Worm (Caenorhabditis elegans) whole organism, L4 larva: Measurements from ENCODE around the gene F31D5.6.

Source experiments
- D1046.2 ChIP-seq: fragments of 200-800 bp; sonication (Bioruptor generic); IDR thresholded peaks from 2 replicates; pipeline ENCODE4 v1.3.6; 2022; ENCODE audit warnings: missing genetic modification characterization, missing compliant biosample characterization
- F49E8.2 ChIP-seq: sonication (generic microtip); optimal IDR thresholded peaks from 2 replicates; lab custom pipeline; 2016; ENCODE audit warnings: missing compliant biosample characterization, mild to moderate bottlenecking, missing genetic modification characterization, borderline replicate concordance
- R02D3.7 ChIP-seq: fragments of 150-350 bp; sonication (generic microtip); optimal IDR thresholded peaks from 3 replicates; lab custom pipeline; 2014; ENCODE audit warnings: missing biosample characterization, missing genetic modification characterization
- T26A8.4 ChIP-seq: fragments of 200-800 bp; sonication (Bioruptor generic); IDR thresholded peaks from 2 replicates; pipeline ENCODE4 v1.3.6; 2022; ENCODE audit warnings: missing genetic modification characterization, missing compliant biosample characterization
- Y105C5A.15 ChIP-seq: fragments of 200-800 bp; sonication (Bioruptor generic); IDR thresholded peaks from 2 replicates; pipeline ENCODE4 v1.3.6; 2022; ENCODE audit warnings: missing genetic modification characterization, missing compliant biosample characterization
- Y48G9A.11 ChIP-seq: fragments of 200-800 bp; sonication (Bioruptor generic); IDR thresholded peaks from 2 replicates; pipeline ENCODE4 v1.3.6; 2022; ENCODE audit warnings: missing genetic modification reagents, missing genetic modification characterization, missing compliant biosample characterization
- Y5F2A.4 ChIP-seq: fragments of 200-800 bp; sonication (Bioruptor generic); optimal IDR thresholded peaks from 2 replicates; lab custom pipeline; 2018; ENCODE audit warnings: mild to moderate bottlenecking, missing genetic modification characterization, missing compliant biosample characterization
- Y75B8A.6 ChIP-seq: fragments of 200-800 bp; sonication (Bioruptor generic); IDR thresholded peaks from 2 replicates; pipeline ENCODE4 v1.3.6; 2022; ENCODE audit warnings: missing genetic modification reagents, missing genetic modification characterization, missing compliant biosample characterization
- ZK337.2 ChIP-seq: fragments of 200-800 bp; sonication (Bioruptor generic); IDR thresholded peaks from 2 replicates; pipeline ENCODE4 v1.3.6; 2022; ENCODE audit warnings: missing genetic modification reagents, missing genetic modification characterization, missing compliant biosample characterization
- ZK546.5 ChIP-seq, 2 experiments: sonication (generic microtip); optimal IDR thresholded peaks; 2 replicates each; lab custom pipeline; 2017; ENCODE audit warnings: missing biosample characterization in 2 of 2, missing genetic modification characterization in 2 of 2
- aha-1 ChIP-seq: fragments of 150-350 bp; peaks from one replicate; lab custom pipeline; 2014; ENCODE audit warnings: missing biosample characterization, missing genetic modification characterization
- ceh-20 ChIP-seq: fragments of 200-800 bp; sonication (Bioruptor generic); IDR thresholded peaks from 2 replicates; pipeline ENCODE4 v1.3.6; 2022; ENCODE audit warnings: missing genetic modification reagents, missing genetic modification characterization, missing compliant biosample characterization
- ceh-44 ChIP-seq: fragments of 200-800 bp; sonication (Bioruptor generic); IDR thresholded peaks from 2 replicates; pipeline ENCODE4 v1.3.6; 2022; ENCODE audit warnings: missing genetic modification reagents, missing genetic modification characterization, missing compliant biosample characterization
- ceh-82 ChIP-seq: sonication (generic microtip); optimal IDR thresholded peaks from 2 replicates; lab custom pipeline; 2017; ENCODE audit warnings: missing biosample characterization, missing genetic modification characterization
- ces-1 ChIP-seq: fragments of 150-350 bp; sonication (generic microtip); optimal IDR thresholded peaks from 4 replicates; lab custom pipeline; 2014; ENCODE audit warnings: missing biosample characterization, missing genetic modification reagents, missing genetic modification characterization
- ctbp-1 ChIP-seq: fragments of 200-800 bp; sonication (Bioruptor generic); IDR thresholded peaks from 2 replicates; pipeline ENCODE4 v1.3.6; 2022; ENCODE audit warnings: missing genetic modification reagents, missing genetic modification characterization, missing compliant biosample characterization
- daf-12 ChIP-seq: fragments of 150-350 bp; optimal IDR thresholded peaks from 2 replicates; lab custom pipeline; 2014; ENCODE audit warnings: missing biosample characterization, missing genetic modification reagents, missing genetic modification characterization
- daf-16 ChIP-seq, 3 experiments: sonication (generic microtip); optimal IDR thresholded peaks; 2 replicates each; lab custom pipeline; 2016 to 2017; ENCODE audit warnings: missing genetic modification characterization in 3 of 3, missing genetic modification reagents in 3 of 3, mild to moderate bottlenecking in 2 of 3, missing compliant biosample characterization in 2 of 3, missing biosample characterization in 1 of 3, moderate library complexity in 1 of 3
- daf-19 ChIP-seq: fragments of 200-800 bp; sonication (Bioruptor generic); conservative IDR thresholded peaks from 2 replicates; pipeline ENCODE4 v1.3.6; 2022; ENCODE audit warnings: missing genetic modification characterization, missing compliant biosample characterization
- dmd-6 ChIP-seq: fragments of 200-800 bp; sonication (Bioruptor generic); IDR thresholded peaks from 2 replicates; pipeline ENCODE4 v1.3.6; 2022; ENCODE audit warnings: missing genetic modification reagents, missing genetic modification characterization, missing compliant biosample characterization
- dmd-8 ChIP-seq: fragments of 200-800 bp; sonication (Bioruptor generic); IDR thresholded peaks from 2 replicates; pipeline ENCODE4 v1.3.6; 2022; ENCODE audit warnings: missing genetic modification characterization, missing compliant biosample characterization
- hif-1 ChIP-seq, 2 experiments: sonication (generic microtip); optimal IDR thresholded peaks; 2 replicates each; lab custom pipeline; 2016 to 2017; ENCODE audit warnings: missing compliant biosample characterization in 2 of 2, missing genetic modification characterization in 2 of 2, missing genetic modification reagents in 2 of 2, missing genotype in 2 of 2, mild to moderate bottlenecking in 1 of 2
- hlh-30 ChIP-seq: sonication (generic microtip); optimal IDR thresholded peaks from 2 replicates; lab custom pipeline; 2017; ENCODE audit warnings: antibody characterized with exemption, mild to moderate bottlenecking, missing genetic modification characterization, missing compliant biosample characterization; ENCODE audit not compliant: insufficient read depth
- jun-1 ChIP-seq: fragments of 150-350 bp; optimal IDR thresholded peaks from 2 replicates; lab custom pipeline; 2014; ENCODE audit warnings: missing biosample characterization, missing genetic modification reagents, missing genetic modification characterization
- lin-1 ChIP-seq: fragments of 200-800 bp; sonication (Bioruptor generic); IDR thresholded peaks from 2 replicates; pipeline ENCODE4 v1.3.6; 2022; ENCODE audit warnings: missing genetic modification reagents, missing genetic modification characterization, missing compliant biosample characterization
- lin-15B ChIP-seq: fragments of 150-350 bp; sonication (generic microtip); optimal IDR thresholded peaks from 3 replicates; lab custom pipeline; 2014; ENCODE audit warnings: missing biosample characterization, missing genetic modification characterization
- lin-29 ChIP-seq: fragments of 200-800 bp; sonication (Bioruptor generic); IDR thresholded peaks from 2 replicates; pipeline ENCODE4 v1.3.6; 2022; ENCODE audit warnings: missing genetic modification reagents, missing genetic modification characterization, missing compliant biosample characterization
- lin-38 ChIP-seq: fragments of 200-800 bp; sonication (Bioruptor generic); IDR thresholded peaks from 2 replicates; pipeline ENCODE4 v1.3.6; 2022; ENCODE audit warnings: missing genetic modification reagents, missing genetic modification characterization, missing compliant biosample characterization
- lir-3 ChIP-seq: sonication (generic microtip); optimal IDR thresholded peaks from 2 replicates; lab custom pipeline; 2016; ENCODE audit warnings: mild to moderate bottlenecking, missing genetic modification characterization, missing compliant biosample characterization
- mdl-1 ChIP-seq, 2 experiments: fragments of 150-350 bp in 1 of 2; sonication (generic microtip) in 1 of 2; optimal IDR thresholded peaks; 2 replicates each; lab custom pipeline; 2014 to 2017; ENCODE audit warnings: missing biosample characterization in 2 of 2, missing genetic modification characterization in 2 of 2
- mdt-29 ChIP-seq: fragments of 200-800 bp; sonication (Bioruptor generic); IDR thresholded peaks from 2 replicates; pipeline ENCODE4 v1.3.6; 2022; ENCODE audit warnings: missing genetic modification reagents, missing genetic modification characterization, missing compliant biosample characterization
- nhr-10 ChIP-seq: fragments of 150-350 bp; optimal IDR thresholded peaks from 2 replicates; lab custom pipeline; 2014; ENCODE audit warnings: missing biosample characterization, missing genetic modification characterization
- nhr-41 ChIP-seq: fragments of 200-800 bp; sonication (Bioruptor generic); IDR thresholded peaks from 2 replicates; pipeline ENCODE4 v1.3.6; 2022; ENCODE audit warnings: missing genetic modification reagents, missing genetic modification characterization, missing compliant biosample characterization
- nhr-42 ChIP-seq: fragments of 200-800 bp; sonication (Bioruptor generic); IDR thresholded peaks from 2 replicates; pipeline ENCODE4 v1.3.6; 2022; ENCODE audit warnings: missing genetic modification characterization, missing compliant biosample characterization
- nhr-6 ChIP-seq: fragments of 150-350 bp; optimal IDR thresholded peaks from 2 replicates; lab custom pipeline; 2014; ENCODE audit warnings: missing biosample characterization, missing genetic modification characterization
- nhr-77 ChIP-seq: fragments of 150-350 bp; optimal IDR thresholded peaks from 2 replicates; lab custom pipeline; 2014; ENCODE audit warnings: missing biosample characterization, missing genetic modification characterization
- pha-4 ChIP-seq, 2 experiments: fragments of 150-350 bp in 1 of 2; fragments of 200-800 bp in 1 of 2; sonication (Bioruptor generic) in 1 of 2; IDR thresholded peaks in 1 of 2; optimal IDR thresholded peaks in 1 of 2; 2 replicates each; pipeline versions ENCODE4 v1.3.6 to Lab custom; 2014 to 2022; ENCODE audit warnings: missing genetic modification characterization in 2 of 2, missing genetic modification reagents in 2 of 2, missing biosample characterization in 1 of 2, missing compliant biosample characterization in 1 of 2
- pqm-1 ChIP-seq: sonication (generic microtip); optimal IDR thresholded peaks from 2 replicates; lab custom pipeline; 2017; ENCODE audit warnings: missing biosample characterization, missing genetic modification characterization
- saeg-2 ChIP-seq: fragments of 200-800 bp; sonication (Bioruptor generic); IDR thresholded peaks from 2 replicates; pipeline ENCODE4 v1.3.6; 2022; ENCODE audit warnings: missing genetic modification reagents, missing genetic modification characterization, missing compliant biosample characterization
- sdz-12 ChIP-seq: fragments of 200-800 bp; sonication (Bioruptor generic); optimal IDR thresholded peaks from 2 replicates; lab custom pipeline; 2018; ENCODE audit warnings: mild to moderate bottlenecking, missing genetic modification characterization, missing compliant biosample characterization
- set-16 ChIP-seq: fragments of 200-800 bp; sonication (Bioruptor generic); IDR thresholded peaks from 2 replicates; pipeline ENCODE4 v1.3.6; 2022; ENCODE audit warnings: missing genetic modification reagents, missing genetic modification characterization, missing compliant biosample characterization
- skn-1 ChIP-seq: fragments of 150-350 bp; optimal IDR thresholded peaks from 2 replicates; lab custom pipeline; 2014; ENCODE audit warnings: missing biosample characterization, missing genetic modification characterization
- tag-97 ChIP-seq: fragments of 200-800 bp; sonication (Bioruptor generic); IDR thresholded peaks from 2 replicates; pipeline ENCODE4 v1.3.6; 2022; ENCODE audit warnings: missing genetic modification characterization, missing compliant biosample characterization
- vab-7 ChIP-seq: fragments of 200-800 bp; sonication (Bioruptor generic); IDR thresholded peaks from 2 replicates; pipeline ENCODE4 v1.3.6; 2022; ENCODE audit warnings: missing genetic modification reagents, missing genetic modification characterization, missing compliant biosample characterization
- zfp-3 ChIP-seq: fragments of 200-800 bp; sonication (Bioruptor generic); conservative IDR thresholded peaks from 2 replicates; pipeline ENCODE4 v1.3.6; 2022; ENCODE audit warnings: missing genetic modification reagents, missing genetic modification characterization, missing compliant biosample characterization
- zip-2 ChIP-seq: fragments of 150-350 bp; optimal IDR thresholded peaks from 2 replicates; lab custom pipeline; 2014; ENCODE audit warnings: missing biosample characterization, missing genetic modification characterization
- ztf-11 ChIP-seq: fragments of 150-350 bp; optimal IDR thresholded peaks from 2 replicates; lab custom pipeline; 2014; ENCODE audit warnings: missing biosample characterization, missing genetic modification characterization

Gene F31D5.6

DNA sequence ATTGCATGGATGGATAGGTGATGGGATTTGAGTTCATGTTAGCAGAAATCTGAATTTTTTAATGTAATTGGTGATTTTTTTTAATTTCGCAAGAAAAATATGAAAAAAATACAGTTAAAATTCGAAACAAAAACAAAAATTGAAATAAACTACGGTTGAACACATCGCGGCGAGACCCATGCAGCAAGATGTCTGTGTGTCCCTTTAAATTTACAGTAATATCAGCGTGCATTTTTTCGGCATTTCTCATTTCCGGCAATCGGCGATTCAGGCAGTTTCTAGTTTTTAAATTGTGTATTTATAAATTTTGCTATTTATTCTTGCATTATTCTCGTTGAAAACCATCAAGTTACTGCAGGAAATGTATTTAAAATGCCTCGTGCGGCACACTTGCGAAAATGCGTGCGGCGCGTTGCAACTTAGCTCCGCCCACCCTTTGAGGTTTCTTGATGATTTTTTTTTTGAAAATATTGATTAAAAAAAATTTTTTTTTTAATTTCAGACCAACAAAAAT is 28.3 kb downstream of the F31D5.6 start, which contains the start of the genes fbxc-44 and C16A11.2 (continued):
- TF ChIP-seq tag-97 (GFP tag; lab: Robert Waterston, UW): no peak
- TF ChIP-seq Y48G9A.11 (GFP tag; lab: Robert Waterston, UW): 0 out of 2 replicates have a peak, but pooled peaks have one; percentile 14
- peak in 1 of 2 experiments; percentile 3 for TF ChIP-seq daf-16 (GFP tag; optimal IDR thresholded peaks at IDR 0.05; lab: Kevin White, UChicago)
- TF ChIP-seq daf-16 (tag; optimal IDR thresholded peaks at IDR 0.05; lab: Kevin White, UChicago): peak; percentile 32
- no peak for TF ChIP-seq zfp-3
- TF ChIP-seq Y105C5A.15 (GFP tag; lab: Robert Waterston, UW): no peak
- no peak for TF ChIP-seq hlh-30 (tag; lab: Kevin White, UChicago)
- TF ChIP-seq hif-1 (tag; optimal IDR thresholded peaks at IDR 0.05; lab: Kevin White, UChicago): peak in 1 of 2 experiments; percentile 15
- TF ChIP-seq lin-29 (GFP tag; lab: Robert Waterston, UW): no peak
- TF ChIP-seq jun-1 (tag; lab: Kevin White, UChicago): no peak
- no peak for TF ChIP-seq lir-3 (tag; lab: Kevin White, UChicago)
- no peak for TF ChIP-seq nhr-6 (tag; lab: Kevin White, UChicago)
- TF ChIP-seq daf-12: no peak
- TF ChIP-seq ceh-20 (GFP tag; lab: Robert Waterston, UW): no peak
- TF ChIP-seq R02D3.7 (tag; lab: Kevin White, UChicago): no peak
- TF ChIP-seq T26A8.4 (GFP tag; lab: Robert Waterston, UW): no peak
- no peak for TF ChIP-seq D1046.2
- no peak for TF ChIP-seq pqm-1
- no peak for TF ChIP-seq F49E8.2 (tag; lab: Kevin White, UChicago)
- TF ChIP-seq vab-7 (GFP tag; lab: Robert Waterston, UW): no peak
- TF ChIP-seq ztf-11 (tag; lab: Kevin White, UChicago): no peak
- no peak for TF ChIP-seq ZK337.2 (GFP tag; lab: Robert Waterston, UW)
- TF ChIP-seq mdt-29 (GFP tag; lab: Robert Waterston, UW): no peak
- no peak for TF ChIP-seq dmd-8 (GFP tag; lab: Robert Waterston, UW)
- TF ChIP-seq Y75B8A.6 (GFP tag; lab: Robert Waterston, UW): no peak
- no peak for TF ChIP-seq sdz-12 (GFP tag; lab: Kevin White, UChicago)
- no peak for TF ChIP-seq saeg-2 (GFP tag; lab: Robert Waterston, UW)
- TF ChIP-seq Y5F2A.4 (GFP tag; lab: Kevin White, UChicago): no peak
- TF ChIP-seq dmd-6 (GFP tag; lab: Robert Waterston, UW): no peak
- TF ChIP-seq ZK546.5 (tag; optimal IDR thresholded peaks at IDR 0.05; lab: Kevin White, UChicago): no peak
- no peak for TF ChIP-seq daf-19 (GFP tag; lab: Robert Waterston, UW)
- no peak for TF ChIP-seq set-16 (GFP tag; lab: Robert Waterston, UW)
- no peak for TF ChIP-seq ces-1 (GFP tag; lab: Kevin White, UChicago)
- TF ChIP-seq nhr-10: no peak
- peak; percentile 29; the same call in 1 of the 2 replicates for TF ChIP-seq pha-4 (GFP tag; IDR thresholded peaks at IDR 0.05; lab: Robert Waterston, UW)
- no peak for TF ChIP-seq pha-4 (tag; optimal IDR thresholded peaks at IDR 0.05; lab: Kevin White, UChicago)
- no peak for TF ChIP-seq nhr-77 (tag; lab: Kevin White, UChicago)
- TF ChIP-seq zip-2 (tag; lab: Kevin White, UChicago): no peak
- TF ChIP-seq ctbp-1 (GFP tag; lab: Robert Waterston, UW): no peak
- no peak for TF ChIP-seq ceh-82 (tag; lab: Kevin White, UChicago)
- TF ChIP-seq lin-1 (GFP tag; lab: Robert Waterston, UW): no peak
- peak; percentile 64 for TF ChIP-seq lin-38
- TF ChIP-seq ceh-44 (GFP tag; lab: Robert Waterston, UW): no peak
- TF ChIP-seq lin-15B (tag; lab: Kevin White, UChicago): no peak
- TF ChIP-seq mdl-1 (tag; optimal IDR thresholded peaks at IDR 0.05; lab: Kevin White, UChicago): no peak
- TF ChIP-seq nhr-41 (GFP tag; lab: Robert Waterston, UW): no peak
- TF ChIP-seq aha-1 (tag; lab: Kevin White, UChicago): peak; percentile 70
- TF ChIP-seq skn-1 (tag; lab: Kevin White, UChicago): no peak
- no peak for TF ChIP-seq nhr-42
